Fruit fly (Drosophila melanogaster) whole organism, embryonic: ENCODE results near the gene Tip60.

Experiments
- Aef1 ChIP-seq: fragments of 200-800 bp; sonication (Bioruptor generic); IDR thresholded peaks from 3 replicates; pipeline ENCODE4 v1.3.6; 2022; ENCODE audit warnings: missing biosample characterization, missing genetic modification characterization
- CG10274 ChIP-seq: fragments of 200-800 bp; sonication (Bioruptor generic); optimal IDR thresholded peaks from 3 replicates; lab custom pipeline; 2017; ENCODE audit warnings: missing biosample characterization, mild to moderate bottlenecking, missing genetic modification characterization
- CG12155 ChIP-seq: fragments of 200-800 bp; sonication (Bioruptor generic); optimal IDR thresholded peaks from 3 replicates; lab custom pipeline; 2016; ENCODE audit warnings: missing biosample characterization, missing genetic modification characterization
- CG12219 ChIP-seq: fragments of 200-800 bp; sonication (Bioruptor generic); optimal IDR thresholded peaks from 3 replicates; lab custom pipeline; 2018; ENCODE audit warnings: missing biosample characterization, mild to moderate bottlenecking, missing genetic modification characterization
- CG12236 ChIP-seq: fragments of 200-800 bp; sonication (Bioruptor generic); optimal IDR thresholded peaks from 2 replicates; lab custom pipeline; 2016; ENCODE audit warnings: missing biosample characterization, missing genetic modification characterization
- CG12659 ChIP-seq: fragments of 200-800 bp; sonication (Bioruptor generic); optimal IDR thresholded peaks from 3 replicates; lab custom pipeline; 2017; ENCODE audit warnings: mild to moderate bottlenecking, missing biosample characterization, missing genetic modification reagents, missing genetic modification characterization
- CG13775 ChIP-seq: fragments of 200-800 bp; sonication (Bioruptor generic); optimal IDR thresholded peaks from 3 replicates; lab custom pipeline; 2017; ENCODE audit warnings: missing biosample characterization, mild to moderate bottlenecking, missing genetic modification characterization
- CG1529 ChIP-seq: fragments of 200-800 bp; sonication (Bioruptor generic); optimal IDR thresholded peaks from 3 replicates; lab custom pipeline; 2018; ENCODE audit warnings: missing biosample characterization, missing genetic modification characterization
- CG15514 ChIP-seq: fragments of 200-800 bp; sonication (Bioruptor generic); optimal IDR thresholded peaks from 3 replicates; lab custom pipeline; 2017; ENCODE audit warnings: missing biosample characterization, missing genetic modification characterization, mild to moderate bottlenecking, moderate library complexity, missing genetic modification reagents
- CG1602 ChIP-seq: fragments of 200-800 bp; sonication (Bioruptor generic); optimal IDR thresholded peaks from 3 replicates; lab custom pipeline; 2016; ENCODE audit warnings: missing biosample characterization, missing genetic modification characterization
- CG17385 ChIP-seq: fragments of 200-800 bp; sonication (Bioruptor generic); optimal IDR thresholded peaks from 3 replicates; lab custom pipeline; 2018; ENCODE audit warnings: missing biosample characterization, mild to moderate bottlenecking, missing genetic modification characterization
- CG17912 ChIP-seq: fragments of 200-800 bp; sonication (Bioruptor generic); optimal IDR thresholded peaks from 2 replicates; lab custom pipeline; 2018; ENCODE audit warnings: missing biosample characterization, mild to moderate bottlenecking, missing genetic modification characterization
- CG3065 ChIP-seq: fragments of 200-800 bp; sonication (Bioruptor generic); optimal IDR thresholded peaks from 2 replicates; lab custom pipeline; 2016; ENCODE audit warnings: missing biosample characterization, missing genetic modification characterization
- CG34422 ChIP-seq: fragments of 200-800 bp; sonication (Bioruptor generic); IDR thresholded peaks from 3 replicates; pipeline ENCODE4 v1.3.6; 2022; ENCODE audit warnings: missing biosample characterization, missing genetic modification characterization
- CG43689 ChIP-seq: fragments of 200-800 bp; sonication (Bioruptor generic); IDR thresholded peaks from 2 replicates; pipeline ENCODE4 v1.3.6; 2022; ENCODE audit warnings: missing biosample characterization, missing genetic modification characterization
- CG6175 ChIP-seq: fragments of 200-800 bp; sonication (Bioruptor generic); IDR thresholded peaks from 3 replicates; pipeline ENCODE4 v1.3.6; 2022; ENCODE audit warnings: missing biosample characterization, missing genetic modification characterization
- CG7271 ChIP-seq: fragments of 200-800 bp; sonication (Bioruptor generic); optimal IDR thresholded peaks from 2 replicates; lab custom pipeline; 2018; ENCODE audit warnings: missing biosample characterization, mild to moderate bottlenecking, missing genetic modification characterization, moderate library complexity
- CG7745 ChIP-seq: fragments of 200-800 bp; sonication (Bioruptor generic); optimal IDR thresholded peaks from 2 replicates; lab custom pipeline; 2018; ENCODE audit warnings: missing biosample characterization, mild to moderate bottlenecking, missing genetic modification characterization, moderate library complexity
- CG7987 ChIP-seq: fragments of 200-800 bp; sonication (Bioruptor generic); optimal IDR thresholded peaks from 2 replicates; lab custom pipeline; 2018; ENCODE audit warnings: missing biosample characterization, mild to moderate bottlenecking, missing genetic modification characterization, moderate library complexity
- CG8359 ChIP-seq: fragments of 200-800 bp; sonication (Bioruptor generic); optimal IDR thresholded peaks from 2 replicates; lab custom pipeline; 2017; ENCODE audit warnings: missing biosample characterization, mild to moderate bottlenecking, missing genetic modification characterization, borderline replicate concordance
- CG8944 ChIP-seq: fragments of 200-800 bp; sonication (Bioruptor generic); optimal IDR thresholded peaks from 3 replicates; lab custom pipeline; 2016; ENCODE audit warnings: missing biosample characterization, missing genetic modification characterization
- CG9797 ChIP-seq: fragments of 200-800 bp; sonication (Bioruptor generic); optimal IDR thresholded peaks from 3 replicates; lab custom pipeline; 2018; ENCODE audit warnings: missing biosample characterization, mild to moderate bottlenecking, missing genetic modification characterization
- CG9932 ChIP-seq: fragments of 200-800 bp; sonication (Bioruptor generic); IDR thresholded peaks from 2 replicates; pipeline ENCODE4 v1.3.6; 2022; ENCODE audit warnings: missing biosample characterization, missing genetic modification characterization
- Chrac-16 ChIP-seq: fragments of 200-800 bp; sonication (Bioruptor generic); optimal IDR thresholded peaks from 3 replicates; lab custom pipeline; 2016; ENCODE audit warnings: missing biosample characterization, missing genetic modification characterization
- Dip3 ChIP-seq: fragments of 200-800 bp; sonication (Bioruptor generic); optimal IDR thresholded peaks from 3 replicates; lab custom pipeline; 2016; ENCODE audit warnings: missing biosample characterization, missing genetic modification characterization
- Doc2 ChIP-seq: fragments of 200-800 bp; sonication (Bioruptor generic); IDR thresholded peaks from 2 replicates; pipeline ENCODE4 v1.3.6; 2022; ENCODE audit warnings: missing biosample characterization, missing genetic modification characterization
- Jarid2 ChIP-seq: fragments of 200-800 bp; sonication (Bioruptor generic); optimal IDR thresholded peaks from 3 replicates; lab custom pipeline; 2017; ENCODE audit warnings: mild to moderate bottlenecking, missing biosample characterization, missing genetic modification reagents, missing genetic modification characterization
- MESR4 ChIP-seq: fragments of 200-800 bp; sonication (Bioruptor generic); optimal IDR thresholded peaks from 2 replicates; lab custom pipeline; 2018; ENCODE audit warnings: missing biosample characterization, mild to moderate bottlenecking, missing genetic modification characterization, moderate library complexity
- Mes4 ChIP-seq: fragments of 200-800 bp; sonication (Bioruptor generic); optimal IDR thresholded peaks from 2 replicates; lab custom pipeline; 2016; ENCODE audit warnings: missing biosample characterization, missing genetic modification characterization
- Sin3A ChIP-seq: fragments of >200 bp; optimal IDR thresholded peaks from 2 replicates; lab custom pipeline; 2018
- Sox100B ChIP-seq: fragments of 200-800 bp; sonication (Bioruptor generic); optimal IDR thresholded peaks from 3 replicates; lab custom pipeline; 2018; ENCODE audit warnings: missing biosample characterization, mild to moderate bottlenecking, missing genetic modification characterization
- Sox102F ChIP-seq: fragments of 200-800 bp; sonication (Bioruptor generic); optimal IDR thresholded peaks from 2 replicates; lab custom pipeline; 2018; ENCODE audit warnings: missing biosample characterization, mild to moderate bottlenecking, missing genetic modification characterization, moderate library complexity
- Taf1 ChIP-seq: fragments of 200-800 bp; sonication (Bioruptor generic); IDR thresholded peaks from 2 replicates; pipeline ENCODE4 v1.3.6; 2022; ENCODE audit warnings: missing biosample characterization, missing genetic modification characterization
- Tbp ChIP-seq: fragments of >200 bp; optimal IDR thresholded peaks from 2 replicates; lab custom pipeline; 2018; ENCODE audit warnings: missing biosample characterization, missing genetic modification characterization
- chif ChIP-seq, 2 experiments: fragments of 200-800 bp; sonication (Bioruptor generic); optimal IDR thresholded peaks; 3 replicates each; lab custom pipeline; 2016; ENCODE audit warnings: missing biosample characterization in 2 of 2, missing genetic modification characterization in 2 of 2
- cwo ChIP-seq: fragments of 200-800 bp; sonication (Bioruptor generic); optimal IDR thresholded peaks from 3 replicates; lab custom pipeline; 2017; ENCODE audit warnings: missing biosample characterization, missing genetic modification characterization, mild to moderate bottlenecking, moderate library complexity, missing genetic modification reagents
- dmrt11E ChIP-seq: fragments of 200-800 bp; sonication (Bioruptor generic); optimal IDR thresholded peaks from 3 replicates; lab custom pipeline; 2018; ENCODE audit warnings: missing biosample characterization, mild to moderate bottlenecking, missing genetic modification characterization, moderate library complexity
- emc ChIP-seq: fragments of 200-800 bp; sonication (Bioruptor generic); optimal IDR thresholded peaks from 2 replicates; lab custom pipeline; 2016; ENCODE audit warnings: missing biosample characterization, missing genetic modification characterization
- fd102C ChIP-seq: fragments of 200-800 bp; sonication (Bioruptor generic); optimal IDR thresholded peaks from 2 replicates; lab custom pipeline; 2018; ENCODE audit warnings: missing biosample characterization, mild to moderate bottlenecking, missing genetic modification characterization, moderate library complexity
- grn ChIP-seq: fragments of 200-800 bp; sonication (Bioruptor generic); optimal IDR thresholded peaks from 3 replicates; lab custom pipeline; 2017; ENCODE audit warnings: missing biosample characterization, missing genetic modification characterization
- ham ChIP-seq: fragments of 200-800 bp; sonication (Bioruptor generic); IDR thresholded peaks from 2 replicates; pipeline ENCODE4 v1.3.6; 2022; ENCODE audit warnings: missing biosample characterization, missing genetic modification characterization
- hkb ChIP-seq, 2 experiments: fragments of 200-800 bp in 1 of 2; fragments of >200 bp in 1 of 2; sonication (Bioruptor generic) in 1 of 2; IDR thresholded peaks in 1 of 2; optimal IDR thresholded peaks in 1 of 2; 2 replicates each; pipeline versions ENCODE4 v1.3.6 to Lab custom; 2017 to 2022; ENCODE audit warnings: missing biosample characterization in 1 of 2, missing genetic modification characterization in 1 of 2
- jumu ChIP-seq: fragments of 200-800 bp; sonication (Bioruptor generic); optimal IDR thresholded peaks from 3 replicates; lab custom pipeline; 2016; ENCODE audit warnings: missing biosample characterization, missing genetic modification characterization
- kah ChIP-seq: fragments of 200-800 bp; sonication (Bioruptor generic); optimal IDR thresholded peaks from 2 replicates; lab custom pipeline; 2018; ENCODE audit warnings: missing biosample characterization, mild to moderate bottlenecking, missing genetic modification characterization
- lmd ChIP-seq: fragments of 200-800 bp; sonication (Bioruptor generic); IDR thresholded peaks from 2 replicates; pipeline ENCODE4 v1.3.6; 2022; ENCODE audit warnings: missing biosample characterization, missing genetic modification characterization
- mam ChIP-seq: fragments of 200-800 bp; sonication (Bioruptor generic); optimal IDR thresholded peaks from 3 replicates; lab custom pipeline; 2016; ENCODE audit warnings: missing biosample characterization, missing genetic modification characterization
- org-1 ChIP-seq: fragments of 200-800 bp; sonication (Bioruptor generic); optimal IDR thresholded peaks from 2 replicates; lab custom pipeline; 2017; ENCODE audit warnings: missing biosample characterization, missing genetic modification characterization
- phol ChIP-seq: fragments of 200-800 bp; sonication (Bioruptor generic); optimal IDR thresholded peaks from 3 replicates; lab custom pipeline; 2018; ENCODE audit warnings: missing biosample characterization, mild to moderate bottlenecking, missing genetic modification characterization, moderate library complexity
- seq ChIP-seq: fragments of 200-800 bp; sonication (Bioruptor generic); IDR thresholded peaks from 2 replicates; pipeline ENCODE4 v1.3.6; 2022; ENCODE audit warnings: missing biosample characterization, missing genetic modification characterization
- sisA ChIP-seq: fragments of 200-800 bp; sonication (Bioruptor generic); IDR thresholded peaks from 2 replicates; pipeline ENCODE4 v1.3.6; 2022; ENCODE audit warnings: missing biosample characterization, missing genetic modification characterization
- sr ChIP-seq: fragments of 200-800 bp; sonication (Bioruptor generic); IDR thresholded peaks from 3 replicates; pipeline ENCODE4 v1.3.6; 2022; ENCODE audit warnings: missing biosample characterization, missing genetic modification characterization
- stc ChIP-seq: fragments of 200-800 bp; sonication (Bioruptor generic); IDR thresholded peaks from 2 replicates; pipeline ENCODE4 v1.3.6; 2022; ENCODE audit warnings: missing biosample characterization, missing genetic modification characterization
- tap ChIP-seq: fragments of 200-800 bp; optimal IDR thresholded peaks from 3 replicates; lab custom pipeline; 2019; ENCODE audit warnings: missing biosample characterization, mild to moderate bottlenecking, missing genetic modification characterization, moderate library complexity
- toy ChIP-seq: fragments of 200-800 bp; sonication (Bioruptor generic); IDR thresholded peaks from 2 replicates; pipeline ENCODE4 v1.3.6; 2022; ENCODE audit warnings: missing biosample characterization, missing genetic modification characterization
- vvl ChIP-seq: fragments of 200-800 bp; sonication (Bioruptor generic); IDR thresholded peaks from 2 replicates; pipeline ENCODE4 v1.3.6; 2022; ENCODE audit warnings: missing biosample characterization, missing genetic modification characterization

Gene Tip60

DNA sequence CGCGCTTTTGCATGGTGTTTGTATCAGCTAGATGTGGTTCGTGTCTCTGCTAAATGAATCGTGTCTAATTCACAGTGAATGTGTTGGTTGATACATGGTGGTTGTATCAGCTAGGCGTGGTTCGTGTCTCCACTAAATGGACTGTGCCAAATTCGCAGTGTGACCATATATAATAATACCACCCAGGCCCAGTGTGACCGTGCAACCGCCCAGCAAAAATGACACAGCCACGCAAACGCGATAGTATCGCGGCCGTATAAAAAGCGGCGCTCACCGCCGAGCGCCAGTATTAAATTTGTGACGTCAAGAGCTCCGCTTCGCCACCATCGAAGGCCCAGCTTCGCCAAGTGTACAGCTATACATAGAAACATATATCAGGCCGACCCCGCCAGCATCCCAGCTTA is 11.5 kb downstream of the Tip60 start, which contains the start of gene cib (continued):
- TF ChIP-seq grn (GFP tag; lab: Kevin White, UChicago) (no peak), Doc2 (GFP tag; lab: Robert Waterston, UW) (no peak), toy (no peak), CG6175 (GFP tag; lab: Robert Waterston, UW) (no peak), org-1 (GFP tag; lab: Kevin White, UChicago) (no peak), emc (no peak), Aef1 (no peak), ham (no peak), CG7745 (tag; lab: Kevin White, UChicago) (no peak), CG3065 (no peak), fd102C (GFP tag; lab: Kevin White, UChicago) (no peak), CG7271 (tag; lab: Kevin White, UChicago) (no peak), CG12155 (GFP tag; lab: Kevin White, UChicago) (peak; percentile 13), CG34422 (GFP tag; lab: Robert Waterston, UW) (peak; percentile 28; the same call in 1 of the 3 replicates), Jarid2 (GFP tag; lab: Kevin White, UChicago) (peak; percentile 82), CG17912 (GFP tag; lab: Kevin White, UChicago) (peak; percentile 76), dmrt11E (tag; lab: Kevin White, UChicago) (no peak), CG12236 (GFP tag; lab: Kevin White, UChicago) (peak; percentile 29), Tbp (peak; percentile 61), chif (GFP tag; optimal IDR thresholded peaks at IDR 0.05; lab: Kevin White, UChicago) (peak in 1 of 2 experiments; percentile 6), CG43689 (no peak), vvl (peak; percentile 42), Taf1 (GFP tag; lab: Robert Waterston, UW) (no peak), Sox100B (GFP tag; lab: Kevin White, UChicago) (no peak), CG7987 (GFP tag; lab: Kevin White, UChicago) (peak; percentile 47), stc (GFP tag; lab: Robert Waterston, UW) (no peak), CG15514 (peak; percentile 89), kah (GFP tag; lab: Kevin White, UChicago) (no peak), jumu (GFP tag; lab: Kevin White, UChicago) (no peak), CG10274 (GFP tag; lab: Kevin White, UChicago) (no peak), sr (GFP tag; lab: Robert Waterston, UW) (0 out of 3 replicates have a peak, but pooled peaks have one; percentile 19), sisA (GFP tag; lab: Robert Waterston, UW) (no peak), Dip3 (GFP tag; lab: Kevin White, UChicago) (no peak), Mes4 (no peak), CG9932 (GFP tag; lab: Robert Waterston, UW) (peak; percentile 54), cwo (GFP tag; lab: Kevin White, UChicago) (no peak), phol (tag; lab: Kevin White, UChicago) (peak; percentile 59), MESR4 (GFP tag; lab: Kevin White, UChicago) (peak; percentile 66), seq (no peak), CG1602 (no peak), CG1529 (no peak), lmd (GFP tag; lab: Robert Waterston, UW) (no peak), CG8944 (peak; percentile 15)
- TF ChIP-seq, all 482 proteins: peak for 211

DNA sequence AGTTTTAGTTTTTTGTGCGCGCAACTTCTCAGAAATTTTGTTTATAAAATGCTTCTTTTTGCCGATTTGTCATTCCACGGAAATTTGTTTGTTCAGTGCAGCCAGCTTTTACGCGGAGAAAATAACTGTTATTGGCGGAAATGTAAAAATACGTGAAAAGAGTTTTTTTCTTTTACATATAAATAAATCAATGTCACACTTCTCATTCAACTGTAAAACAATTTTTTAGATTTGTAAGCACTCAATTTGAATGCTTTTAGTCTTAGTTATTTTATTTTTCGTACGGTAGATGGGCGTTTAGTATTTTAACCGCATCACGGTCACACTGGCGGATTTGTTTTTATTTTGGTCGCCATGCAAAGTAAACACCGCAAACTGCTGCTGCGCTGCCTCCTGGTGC is 13.2 kb downstream of the Tip60 start, which contains the start of the genes Xpac and brn:
Gene Xpac (minus strand): TSS at position 66 of the 400 bp plus-strand sequence.
Gene brn (plus strand): TSS at position 211 of the 400 bp plus-strand sequence.
- TF ChIP-seq Sox102F (GFP tag; lab: Kevin White, UChicago) (no peak), CG12219 (GFP tag; lab: Kevin White, UChicago) (no peak), CG13775 (GFP tag; lab: Kevin White, UChicago) (no peak), Chrac-16 (GFP tag; lab: Kevin White, UChicago) (no peak), Sin3A (peak; percentile 60), CG8359 (GFP tag; lab: Kevin White, UChicago) (no peak), tap (tag; lab: Kevin White, UChicago) (no peak), CG17385 (GFP tag; lab: Kevin White, UChicago) (peak; percentile 86), CG12659 (GFP tag; lab: Kevin White, UChicago) (peak; percentile 43), hkb (optimal IDR thresholded peaks at IDR 0.05; lab: Kevin White, UChicago) (peak; percentile 31), hkb (GFP tag; IDR thresholded peaks at IDR 0.05; lab: Robert Waterston, UW) (no peak), CG9797 (GFP tag; lab: Kevin White, UChicago) (peak; percentile 74), mam (GFP tag; lab: Kevin White, UChicago) (no peak)
